Fruit fly (Drosophila melanogaster): ENCODE measurements around the gene Caf1-180.

- TF ChIP-seq Abd-B (GFP tag; optimal IDR thresholded peaks at IDR 0.05) (no peak), Myc (optimal IDR thresholded peaks at IDR 0.05) (no peak), psq (GFP tag; optimal IDR thresholded peaks at IDR 0.05) (no peak), fru (GFP tag; optimal IDR thresholded peaks at IDR 0.05) (no peak), rgr (GFP tag; optimal IDR thresholded peaks at IDR 0.05) (no peak)
Observed at dm6 chrX:8593159-8593476, 13.0 kb downstream of the Caf1-180 start.
